Worm (Caenorhabditis elegans) whole organism, L4 larva: ENCODE results near the gene R09E10.8.

Experiments used
- D1046.2 ChIP-seq: fragments of 200-800 bp; sonication (Bioruptor generic); IDR thresholded peaks from 2 replicates; pipeline ENCODE4 v1.3.6; 2022; ENCODE audit warnings: missing genetic modification characterization, missing compliant biosample characterization
- F10B5.3 ChIP-seq: sonication (generic microtip); optimal IDR thresholded peaks from 2 replicates; lab custom pipeline; 2016; ENCODE audit warnings: mild to moderate bottlenecking, missing genetic modification characterization, missing compliant biosample characterization
- T26A8.4 ChIP-seq: fragments of 200-800 bp; sonication (Bioruptor generic); IDR thresholded peaks from 2 replicates; pipeline ENCODE4 v1.3.6; 2022; ENCODE audit warnings: missing genetic modification characterization, missing compliant biosample characterization
- aha-1 ChIP-seq: fragments of 150-350 bp; peaks from one replicate; lab custom pipeline; 2014; ENCODE audit warnings: missing biosample characterization, missing genetic modification characterization
- ceh-20 ChIP-seq: fragments of 200-800 bp; sonication (Bioruptor generic); IDR thresholded peaks from 2 replicates; pipeline ENCODE4 v1.3.6; 2022; ENCODE audit warnings: missing genetic modification reagents, missing genetic modification characterization, missing compliant biosample characterization
- ceh-44 ChIP-seq: fragments of 200-800 bp; sonication (Bioruptor generic); IDR thresholded peaks from 2 replicates; pipeline ENCODE4 v1.3.6; 2022; ENCODE audit warnings: missing genetic modification reagents, missing genetic modification characterization, missing compliant biosample characterization
- ces-1 ChIP-seq: fragments of 150-350 bp; sonication (generic microtip); optimal IDR thresholded peaks from 4 replicates; lab custom pipeline; 2014; ENCODE audit warnings: missing biosample characterization, missing genetic modification reagents, missing genetic modification characterization
- daf-12 ChIP-seq: fragments of 150-350 bp; optimal IDR thresholded peaks from 2 replicates; lab custom pipeline; 2014; ENCODE audit warnings: missing biosample characterization, missing genetic modification reagents, missing genetic modification characterization
- daf-16 ChIP-seq, 3 experiments: sonication (generic microtip); optimal IDR thresholded peaks; 2 replicates each; lab custom pipeline; 2016 to 2017; ENCODE audit warnings: missing genetic modification characterization in 3 of 3, missing genetic modification reagents in 3 of 3, mild to moderate bottlenecking in 2 of 3, missing compliant biosample characterization in 2 of 3, missing biosample characterization in 1 of 3, moderate library complexity in 1 of 3
- dmd-6 ChIP-seq: fragments of 200-800 bp; sonication (Bioruptor generic); IDR thresholded peaks from 2 replicates; pipeline ENCODE4 v1.3.6; 2022; ENCODE audit warnings: missing genetic modification reagents, missing genetic modification characterization, missing compliant biosample characterization
- dmd-9 ChIP-seq: fragments of 200-800 bp; sonication (Bioruptor generic); IDR thresholded peaks from 2 replicates; pipeline ENCODE4 v1.3.6; 2022; ENCODE audit warnings: missing genetic modification reagents, missing genetic modification characterization, missing compliant biosample characterization
- duxl-1 ChIP-seq: sonication (generic microtip); optimal IDR thresholded peaks from 2 replicates; lab custom pipeline; 2016; ENCODE audit warnings: mild to moderate bottlenecking, missing genetic modification characterization, moderate library complexity, missing compliant biosample characterization; ENCODE audit not compliant: poor library complexity
- dve-1 ChIP-seq: sonication (generic microtip); optimal IDR thresholded peaks from 2 replicates; lab custom pipeline; 2017; ENCODE audit warnings: antibody characterized with exemption, mild to moderate bottlenecking, missing genetic modification characterization, missing compliant biosample characterization; ENCODE audit not compliant: insufficient read depth
- hlh-11 ChIP-seq: fragments of 200-800 bp; sonication (Bioruptor generic); optimal IDR thresholded peaks from 2 replicates; lab custom pipeline; 2018; ENCODE audit warnings: mild to moderate bottlenecking, missing genetic modification characterization, missing compliant biosample characterization
- hlh-30 ChIP-seq: sonication (generic microtip); optimal IDR thresholded peaks from 2 replicates; lab custom pipeline; 2017; ENCODE audit warnings: antibody characterized with exemption, mild to moderate bottlenecking, missing genetic modification characterization, missing compliant biosample characterization; ENCODE audit not compliant: insufficient read depth
- lin-1 ChIP-seq: fragments of 200-800 bp; sonication (Bioruptor generic); IDR thresholded peaks from 2 replicates; pipeline ENCODE4 v1.3.6; 2022; ENCODE audit warnings: missing genetic modification reagents, missing genetic modification characterization, missing compliant biosample characterization
- lsy-2 ChIP-seq, 2 experiments: fragments of 150-350 bp in 1 of 2; sonication (generic microtip) in 1 of 2; optimal IDR thresholded peaks; 2 replicates each; lab custom pipeline; 2014 to 2017; ENCODE audit warnings: missing biosample characterization in 2 of 2, missing genetic modification characterization in 2 of 2
- mdl-1 ChIP-seq, 2 experiments: fragments of 150-350 bp in 1 of 2; sonication (generic microtip) in 1 of 2; optimal IDR thresholded peaks; 2 replicates each; lab custom pipeline; 2014 to 2017; ENCODE audit warnings: missing biosample characterization in 2 of 2, missing genetic modification characterization in 2 of 2
- mes-2 ChIP-seq: sonication (generic microtip); optimal IDR thresholded peaks from 2 replicates; lab custom pipeline; 2016; ENCODE audit warnings: missing genotype, mild to moderate bottlenecking, missing genetic modification characterization, missing compliant biosample characterization; ENCODE audit not compliant: poor library complexity, severe bottlenecking
- mxl-2 ChIP-seq: fragments of 200-800 bp; sonication (Bioruptor generic); conservative IDR thresholded peaks from 2 replicates; pipeline ENCODE4 v1.3.6; 2022; ENCODE audit warnings: missing genetic modification reagents, missing genetic modification characterization, missing compliant biosample characterization
- mxl-3 ChIP-seq: fragments of 200-800 bp; sonication (Bioruptor generic); optimal IDR thresholded peaks from 2 replicates; lab custom pipeline; 2018; ENCODE audit warnings: mild to moderate bottlenecking, missing genetic modification characterization, missing compliant biosample characterization
- nhr-10 ChIP-seq: fragments of 150-350 bp; optimal IDR thresholded peaks from 2 replicates; lab custom pipeline; 2014; ENCODE audit warnings: missing biosample characterization, missing genetic modification characterization
- nhr-11 ChIP-seq: fragments of 150-350 bp; optimal IDR thresholded peaks from 2 replicates; lab custom pipeline; 2014; ENCODE audit warnings: missing biosample characterization, missing genetic modification characterization
- nhr-237 ChIP-seq: sonication (generic microtip); optimal IDR thresholded peaks from 2 replicates; lab custom pipeline; 2017; ENCODE audit warnings: missing biosample characterization, missing genetic modification characterization
- nhr-28 ChIP-seq: fragments of 150-350 bp; optimal IDR thresholded peaks from 2 replicates; lab custom pipeline; 2014; ENCODE audit warnings: missing biosample characterization, missing genetic modification characterization
- nhr-77 ChIP-seq: fragments of 150-350 bp; optimal IDR thresholded peaks from 2 replicates; lab custom pipeline; 2014; ENCODE audit warnings: missing biosample characterization, missing genetic modification characterization
- pha-4 ChIP-seq, 2 experiments: fragments of 150-350 bp in 1 of 2; fragments of 200-800 bp in 1 of 2; sonication (Bioruptor generic) in 1 of 2; IDR thresholded peaks in 1 of 2; optimal IDR thresholded peaks in 1 of 2; 2 replicates each; pipeline versions ENCODE4 v1.3.6 to Lab custom; 2014 to 2022; ENCODE audit warnings: missing genetic modification characterization in 2 of 2, missing genetic modification reagents in 2 of 2, missing biosample characterization in 1 of 2, missing compliant biosample characterization in 1 of 2
- php-3 ChIP-seq: fragments of 200-800 bp; sonication (Bioruptor generic); IDR thresholded peaks from 2 replicates; pipeline ENCODE4 v1.3.6; 2022; ENCODE audit warnings: missing genetic modification reagents, missing genetic modification characterization, missing compliant biosample characterization
- pqm-1 ChIP-seq: sonication (generic microtip); optimal IDR thresholded peaks from 2 replicates; lab custom pipeline; 2017; ENCODE audit warnings: missing biosample characterization, missing genetic modification characterization
- sdz-12 ChIP-seq: fragments of 200-800 bp; sonication (Bioruptor generic); optimal IDR thresholded peaks from 2 replicates; lab custom pipeline; 2018; ENCODE audit warnings: mild to moderate bottlenecking, missing genetic modification characterization, missing compliant biosample characterization
- set-16 ChIP-seq: fragments of 200-800 bp; sonication (Bioruptor generic); IDR thresholded peaks from 2 replicates; pipeline ENCODE4 v1.3.6; 2022; ENCODE audit warnings: missing genetic modification reagents, missing genetic modification characterization, missing compliant biosample characterization
- spr-3 ChIP-seq: fragments of 200-800 bp; sonication (Bioruptor generic); optimal IDR thresholded peaks from 2 replicates; lab custom pipeline; 2018; ENCODE audit warnings: mild to moderate bottlenecking, missing genetic modification characterization, missing compliant biosample characterization
- unc-39 ChIP-seq: sonication (generic microtip); optimal IDR thresholded peaks from 2 replicates; lab custom pipeline; 2017; ENCODE audit warnings: missing biosample characterization, missing genetic modification characterization
- vab-7 ChIP-seq: fragments of 200-800 bp; sonication (Bioruptor generic); IDR thresholded peaks from 2 replicates; pipeline ENCODE4 v1.3.6; 2022; ENCODE audit warnings: missing genetic modification reagents, missing genetic modification characterization, missing compliant biosample characterization

R09E10.8 gene

DNA sequence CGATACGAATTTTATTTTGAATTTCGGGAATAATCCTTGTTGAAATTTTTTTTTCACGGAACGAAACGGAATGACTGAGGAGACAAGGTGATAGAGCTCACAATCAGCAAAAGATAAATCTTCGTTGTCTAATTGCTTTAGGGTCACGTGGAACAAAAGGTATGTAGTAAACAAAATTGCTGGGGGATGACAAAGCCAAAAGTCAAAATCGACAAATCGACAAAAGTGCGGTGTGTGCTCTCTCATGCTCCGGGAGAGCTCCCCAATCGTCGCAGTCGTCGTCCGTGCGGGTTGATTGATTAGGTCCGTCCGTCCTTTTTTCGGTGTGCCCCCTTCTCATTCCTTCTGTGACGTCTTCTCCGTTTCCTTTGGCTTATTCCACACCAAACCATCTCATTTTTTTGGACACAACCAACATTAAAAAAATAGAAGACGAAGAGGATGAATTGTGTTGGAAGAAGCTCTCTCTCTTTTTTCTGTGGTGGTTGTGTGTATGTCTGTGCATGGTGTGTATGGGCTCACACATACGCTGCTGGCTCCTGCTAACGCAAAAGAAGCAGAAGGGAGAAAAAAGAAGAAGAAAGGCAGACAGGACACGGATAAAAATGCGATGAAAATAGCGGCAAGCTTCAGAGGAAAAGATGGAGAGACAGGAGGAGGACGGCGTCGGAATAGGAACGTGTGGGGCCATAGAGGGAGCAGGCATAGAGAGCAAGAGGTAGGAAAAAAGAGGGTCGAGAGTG, 31.6 kb upstream of the R09E10.8 start (continued):
- TF ChIP-seq D1046.2 (GFP tag; lab: Robert Waterston, UW) (no peak), daf-12 (tag; lab: Kevin White, UChicago) (no peak), sdz-12 (no peak), mxl-2 (no peak)

DNA sequence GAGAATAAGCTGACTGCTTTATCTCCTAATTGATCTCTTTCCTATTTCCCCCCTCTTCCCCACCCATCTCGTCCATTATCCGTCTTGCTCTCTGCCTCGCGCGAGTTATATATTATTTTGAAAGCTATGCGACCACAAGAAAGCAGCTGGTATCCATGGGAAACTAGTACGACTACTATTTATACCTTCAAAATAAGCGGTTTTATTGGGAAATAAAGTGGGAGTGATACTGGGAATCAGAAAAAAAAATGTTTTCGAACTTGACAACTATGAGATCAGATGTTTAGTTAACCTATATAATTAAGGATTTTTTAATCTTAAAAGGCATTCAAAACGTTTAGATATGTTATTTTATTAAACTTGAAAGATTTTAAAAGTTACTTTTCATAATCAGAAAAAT, 29.5 kb upstream of the R09E10.8 start:
- TF ChIP-seq nhr-11 (tag; lab: Kevin White, UChicago) (peak; percentile 9), ceh-44 (GFP tag; lab: Robert Waterston, UW) (no peak), mdl-1 (tag; optimal IDR thresholded peaks at IDR 0.05; lab: Kevin White, UChicago) (no peak)

DNA sequence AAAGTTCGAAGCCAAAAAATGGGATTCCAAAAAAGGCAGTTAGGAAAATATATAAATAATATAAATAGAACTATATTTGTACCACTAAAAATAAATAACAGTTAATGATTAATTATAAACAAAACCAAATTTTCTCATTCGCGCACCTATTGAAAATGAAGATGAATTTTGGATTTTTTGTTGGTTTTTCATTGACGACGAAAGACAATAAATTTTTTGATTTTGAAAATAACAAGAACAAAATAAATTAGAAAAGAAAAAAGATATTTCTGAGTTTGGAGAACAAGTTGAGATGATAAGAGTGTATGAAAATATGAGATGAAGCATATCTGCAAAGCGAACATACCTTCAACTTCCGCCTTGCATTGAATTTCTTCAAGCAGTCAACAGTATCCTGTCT, 27.1 kb upstream of the R09E10.8 start:
- no peak for TF ChIP-seq vab-7 (GFP tag; lab: Robert Waterston, UW)
- TF ChIP-seq aha-1 (tag; lab: Kevin White, UChicago): peak; percentile 92

DNA sequence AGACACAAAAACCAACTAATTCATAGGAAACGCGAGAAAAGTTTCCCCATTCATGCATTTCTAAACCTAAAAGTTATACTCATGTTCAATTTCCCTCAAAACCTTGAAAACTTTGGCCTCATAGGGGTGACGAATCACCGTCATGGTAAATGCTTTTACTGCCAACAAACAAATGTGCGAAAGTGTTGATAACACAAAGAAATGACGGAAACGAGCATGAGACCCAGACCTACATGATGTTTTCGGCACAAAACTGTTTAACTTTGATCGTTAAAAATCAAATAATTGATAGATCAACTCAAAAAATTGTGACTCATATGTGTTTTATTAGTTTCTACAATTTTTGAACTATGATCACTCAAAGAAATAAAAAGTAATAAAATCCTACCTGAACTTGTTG, 21.7 kb upstream of the R09E10.8 start:
- TF ChIP-seq pha-4 (GFP tag; IDR thresholded peaks at IDR 0.05; lab: Robert Waterston, UW) (0 out of 2 replicates have a peak, but pooled peaks have one; percentile 9), pha-4 (tag; optimal IDR thresholded peaks at IDR 0.05; lab: Kevin White, UChicago) (no peak), duxl-1 (no peak), nhr-237 (tag; lab: Kevin White, UChicago) (no peak), set-16 (GFP tag; lab: Robert Waterston, UW) (no peak), lsy-2 (tag; optimal IDR thresholded peaks at IDR 0.05; lab: Kevin White, UChicago) (peak in 1 of 2 experiments; percentile 23), lin-1 (GFP tag; lab: Robert Waterston, UW) (peak; percentile 72; the same call in 1 of the 2 replicates), mes-2 (peak; percentile 16), mxl-3 (GFP tag; lab: Kevin White, UChicago) (peak; percentile 18), hlh-30 (tag; lab: Kevin White, UChicago) (peak; percentile 26), dve-1 (tag; lab: Kevin White, UChicago) (peak; percentile 70), dmd-9 (GFP tag; lab: Robert Waterston, UW) (no peak), nhr-11 (tag; lab: Kevin White, UChicago) (no peak), daf-16 (GFP tag; optimal IDR thresholded peaks at IDR 0.05; lab: Kevin White, UChicago) (no peak), daf-16 (tag; optimal IDR thresholded peaks at IDR 0.05; lab: Kevin White, UChicago) (peak; percentile 85), T26A8.4 (no peak), ceh-20 (GFP tag; lab: Robert Waterston, UW) (peak; percentile 21; the same call in 1 of the 2 replicates), pqm-1 (tag; lab: Kevin White, UChicago) (peak; percentile 18), spr-3 (GFP tag; lab: Kevin White, UChicago) (no peak), nhr-28 (tag; lab: Kevin White, UChicago) (peak; percentile 69), F10B5.3 (tag; lab: Kevin White, UChicago) (no peak), php-3 (peak; percentile 81), nhr-77 (tag; lab: Kevin White, UChicago) (peak; percentile 78), dmd-6 (GFP tag; lab: Robert Waterston, UW) (peak; percentile 75), nhr-10 (no peak), unc-39 (tag; lab: Kevin White, UChicago) (no peak), hlh-11 (tag; lab: Kevin White, UChicago) (peak; percentile 78), ces-1 (GFP tag; lab: Kevin White, UChicago) (no peak)
